Fruit fly (Drosophila melanogaster) whole organism, embryonic: ENCODE data around the gene CG6933.
A peak's percentile ranks its signal among the peaks of the same experiment; 100 is the strongest.

Experiments used
- CG10366 ChIP-seq: fragments of 200-800 bp; sonication (Bioruptor generic); IDR thresholded peaks from 2 replicates; pipeline ENCODE4 v1.3.6; 2022; ENCODE audit warnings: missing biosample characterization, missing genetic modification characterization
- CG10462 ChIP-seq: fragments of 200-800 bp; sonication (Bioruptor generic); optimal IDR thresholded peaks from 2 replicates; lab custom pipeline; 2016; ENCODE audit warnings: missing biosample characterization, missing genetic modification characterization
- CG12744 ChIP-seq: fragments of 200-800 bp; sonication (Bioruptor generic); optimal IDR thresholded peaks from 2 replicates; lab custom pipeline; 2016; ENCODE audit warnings: missing biosample characterization, missing genetic modification characterization
- CG13624 ChIP-seq: fragments of 200-800 bp; sonication (Bioruptor generic); optimal IDR thresholded peaks from 2 replicates; lab custom pipeline; 2016; ENCODE audit warnings: missing biosample characterization, missing genetic modification characterization
- CG13775 ChIP-seq: fragments of 200-800 bp; sonication (Bioruptor generic); optimal IDR thresholded peaks from 3 replicates; lab custom pipeline; 2017; ENCODE audit warnings: missing biosample characterization, mild to moderate bottlenecking, missing genetic modification characterization
- CG14050 ChIP-seq: fragments of 200-800 bp; sonication (Bioruptor generic); IDR thresholded peaks from 3 replicates; pipeline ENCODE4 v1.3.6; 2022; ENCODE audit warnings: missing biosample characterization, missing genetic modification characterization
- CG14965 ChIP-seq: fragments of 200-800 bp; sonication (Bioruptor generic); optimal IDR thresholded peaks from 2 replicates; lab custom pipeline; 2016; ENCODE audit warnings: missing biosample characterization, missing genetic modification characterization, borderline replicate concordance
- CG17385 ChIP-seq: fragments of 200-800 bp; sonication (Bioruptor generic); optimal IDR thresholded peaks from 3 replicates; lab custom pipeline; 2018; ENCODE audit warnings: missing biosample characterization, mild to moderate bottlenecking, missing genetic modification characterization
- CG17568 ChIP-seq: fragments of 200-800 bp; sonication (Bioruptor generic); optimal IDR thresholded peaks from 2 replicates; lab custom pipeline; 2018; ENCODE audit warnings: missing biosample characterization, mild to moderate bottlenecking, missing genetic modification characterization, moderate library complexity
- CG18476 ChIP-seq: fragments of 200-800 bp; sonication (Bioruptor generic); optimal IDR thresholded peaks from 2 replicates; lab custom pipeline; 2016; ENCODE audit warnings: missing biosample characterization, mild to moderate bottlenecking, missing genetic modification characterization
- CG2202 ChIP-seq: fragments of 200-800 bp; sonication (Bioruptor generic); optimal IDR thresholded peaks from 2 replicates; lab custom pipeline; 2018; ENCODE audit warnings: missing biosample characterization, mild to moderate bottlenecking, missing genetic modification characterization
- CG2889 ChIP-seq: fragments of 200-800 bp; sonication (Bioruptor generic); IDR thresholded peaks from 3 replicates; pipeline ENCODE4 v1.3.6; 2022; ENCODE audit warnings: missing biosample characterization, missing genetic modification characterization
- CG33557 ChIP-seq: fragments of 200-800 bp; sonication (Bioruptor generic); optimal IDR thresholded peaks from 2 replicates; lab custom pipeline; 2019; ENCODE audit warnings: missing biosample characterization, mild to moderate bottlenecking, missing genetic modification characterization, moderate library complexity
- CG34224 ChIP-seq: fragments of 200-800 bp; sonication (Bioruptor generic); IDR thresholded peaks from 3 replicates; pipeline ENCODE4 v1.3.6; 2022; ENCODE audit warnings: missing biosample characterization, missing genetic modification characterization; ENCODE audit not compliant: partially characterized antibody
- CG3847 ChIP-seq: fragments of 200-800 bp; sonication (Bioruptor generic); IDR thresholded peaks from 2 replicates; pipeline ENCODE4 v1.3.6; 2022; ENCODE audit warnings: missing biosample characterization, missing genetic modification characterization
- CG4707 ChIP-seq: fragments of 200-800 bp; sonication (Bioruptor generic); optimal IDR thresholded peaks from 2 replicates; lab custom pipeline; 2018; ENCODE audit warnings: missing biosample characterization, mild to moderate bottlenecking, missing genetic modification characterization, moderate library complexity
- CG6683 ChIP-seq: fragments of 200-800 bp; sonication (Bioruptor generic); optimal IDR thresholded peaks from 2 replicates; lab custom pipeline; 2017; ENCODE audit warnings: missing biosample characterization, mild to moderate bottlenecking, missing genetic modification characterization, missing genetic modification reagents
- CG6689 ChIP-seq: fragments of 200-800 bp; sonication (Bioruptor generic); IDR thresholded peaks from 2 replicates; pipeline ENCODE4 v1.3.6; 2022; ENCODE audit warnings: missing biosample characterization, missing genetic modification characterization
- CG7963 ChIP-seq: fragments of 200-800 bp; sonication (Bioruptor generic); IDR thresholded peaks from 3 replicates; pipeline ENCODE4 v1.3.6; 2022; ENCODE audit warnings: missing biosample characterization, missing genetic modification characterization; ENCODE audit not compliant: partially characterized antibody
- CHES-1-like ChIP-seq: fragments of 200-800 bp; sonication (Bioruptor generic); optimal IDR thresholded peaks from 2 replicates; lab custom pipeline; 2016; ENCODE audit warnings: missing biosample characterization, missing genetic modification characterization
- Deaf1 ChIP-seq: fragments of 200-800 bp; optimal IDR thresholded peaks from 3 replicates; lab custom pipeline; 2019; ENCODE audit warnings: missing biosample characterization, mild to moderate bottlenecking, missing genetic modification characterization, moderate library complexity
- Dfd ChIP-seq, 2 experiments: fragments of >200 bp; optimal IDR thresholded peaks; 2 replicates each; lab custom pipeline; 2017; ENCODE audit warnings: missing biosample characterization in 2 of 2, missing genetic modification characterization in 2 of 2
- Dip3 ChIP-seq: fragments of 200-800 bp; sonication (Bioruptor generic); optimal IDR thresholded peaks from 3 replicates; lab custom pipeline; 2016; ENCODE audit warnings: missing biosample characterization, missing genetic modification characterization
- Dp ChIP-seq: fragments of 200-800 bp; sonication (Bioruptor generic); optimal IDR thresholded peaks from 2 replicates; lab custom pipeline; 2018; ENCODE audit warnings: missing biosample characterization, mild to moderate bottlenecking, missing genetic modification characterization, moderate library complexity
- ERR ChIP-seq: fragments of 200-800 bp; sonication (Bioruptor generic); optimal IDR thresholded peaks from 2 replicates; lab custom pipeline; 2016; ENCODE audit warnings: missing biosample characterization, missing genetic modification characterization
- Gsc ChIP-seq: fragments of 200-800 bp; sonication (Bioruptor generic); IDR thresholded peaks from 2 replicates; pipeline ENCODE4 v1.3.6; 2022; ENCODE audit warnings: missing biosample characterization, missing genetic modification characterization
- Hr3 ChIP-seq: fragments of 200-800 bp; sonication (Bioruptor generic); optimal IDR thresholded peaks from 3 replicates; lab custom pipeline; 2016; ENCODE audit warnings: missing biosample characterization, missing genetic modification characterization
- Jarid2 ChIP-seq: fragments of 200-800 bp; sonication (Bioruptor generic); optimal IDR thresholded peaks from 3 replicates; lab custom pipeline; 2017; ENCODE audit warnings: mild to moderate bottlenecking, missing biosample characterization, missing genetic modification reagents, missing genetic modification characterization
- MBD-R2 ChIP-seq: fragments of 200-800 bp; sonication (Bioruptor generic); IDR thresholded peaks from 2 replicates; pipeline ENCODE4 v1.3.6; 2022; ENCODE audit warnings: missing biosample characterization, missing genetic modification characterization
- Meics ChIP-seq: fragments of 200-800 bp; sonication (Bioruptor generic); optimal IDR thresholded peaks from 2 replicates; lab custom pipeline; 2017; ENCODE audit warnings: missing biosample characterization, mild to moderate bottlenecking, missing genetic modification characterization
- Myb ChIP-seq: fragments of 200-800 bp; sonication (Bioruptor generic); optimal IDR thresholded peaks from 2 replicates; lab custom pipeline; 2016; ENCODE audit warnings: missing biosample characterization, missing genetic modification characterization
- Oli ChIP-seq: fragments of 200-800 bp; sonication (Bioruptor generic); optimal IDR thresholded peaks from 2 replicates; lab custom pipeline; 2018; ENCODE audit warnings: missing biosample characterization, mild to moderate bottlenecking, missing genetic modification characterization, moderate library complexity
- Optix ChIP-seq: fragments of 200-800 bp; sonication (Bioruptor generic); IDR thresholded peaks from 3 replicates; pipeline ENCODE4 v1.3.6; 2022; ENCODE audit warnings: missing biosample characterization, missing genetic modification characterization
- Stat92E ChIP-seq, 3 experiments: fragments of >200 bp in 2 of 3; fragments of 200-800 bp in 1 of 3; sonication (Bioruptor generic) in 1 of 3; optimal IDR thresholded peaks; 2 replicates each; lab custom pipeline; 2017 to 2019; ENCODE audit warnings: missing biosample characterization in 3 of 3, missing genetic modification characterization in 3 of 3, mild to moderate bottlenecking in 1 of 3, moderate library complexity in 1 of 3
- btn ChIP-seq: fragments of 200-800 bp; sonication (Bioruptor generic); optimal IDR thresholded peaks from 2 replicates; lab custom pipeline; 2016; ENCODE audit warnings: missing biosample characterization, missing genetic modification characterization
- cad ChIP-seq: fragments of >200 bp; optimal IDR thresholded peaks from 2 replicates; lab custom pipeline; 2017; ENCODE audit warnings: missing biosample characterization, missing genetic modification characterization
- chif ChIP-seq, 2 experiments: fragments of 200-800 bp; sonication (Bioruptor generic); optimal IDR thresholded peaks; 3 replicates each; lab custom pipeline; 2016; ENCODE audit warnings: missing biosample characterization in 2 of 2, missing genetic modification characterization in 2 of 2
- ewg ChIP-seq: fragments of 200-800 bp; sonication (Bioruptor generic); optimal IDR thresholded peaks from 3 replicates; lab custom pipeline; 2017; ENCODE audit warnings: mild to moderate bottlenecking, missing biosample characterization, missing genetic modification reagents, missing genetic modification characterization
- fd102C ChIP-seq: fragments of 200-800 bp; sonication (Bioruptor generic); optimal IDR thresholded peaks from 2 replicates; lab custom pipeline; 2018; ENCODE audit warnings: missing biosample characterization, mild to moderate bottlenecking, missing genetic modification characterization, moderate library complexity
- gce ChIP-seq: fragments of 200-800 bp; sonication (Bioruptor generic); IDR thresholded peaks from 3 replicates; pipeline ENCODE4 v1.3.6; 2022; ENCODE audit warnings: missing biosample characterization, missing genetic modification characterization
- hkb ChIP-seq, 2 experiments: fragments of 200-800 bp in 1 of 2; fragments of >200 bp in 1 of 2; sonication (Bioruptor generic) in 1 of 2; IDR thresholded peaks in 1 of 2; optimal IDR thresholded peaks in 1 of 2; 2 replicates each; pipeline versions ENCODE4 v1.3.6 to Lab custom; 2017 to 2022; ENCODE audit warnings: missing biosample characterization in 1 of 2, missing genetic modification characterization in 1 of 2
- lmd ChIP-seq: fragments of 200-800 bp; sonication (Bioruptor generic); IDR thresholded peaks from 2 replicates; pipeline ENCODE4 v1.3.6; 2022; ENCODE audit warnings: missing biosample characterization, missing genetic modification characterization
- oc ChIP-seq: fragments of 200-800 bp; sonication (Bioruptor generic); optimal IDR thresholded peaks from 2 replicates; lab custom pipeline; 2018; ENCODE audit warnings: missing biosample characterization, mild to moderate bottlenecking, missing genetic modification characterization, moderate library complexity
- sc ChIP-seq, 3 experiments: fragments of >200 bp in 2 of 3; fragments of 200-800 bp in 1 of 3; sonication (Bioruptor generic) in 1 of 3; optimal IDR thresholded peaks; 2 replicates in 2 of 3; 3 replicates in 1 of 3; lab custom pipeline; 2017; ENCODE audit warnings: mild to moderate bottlenecking in 1 of 3, missing biosample characterization in 1 of 3, missing genetic modification characterization in 1 of 3, missing genetic modification reagents in 1 of 3
- sens ChIP-seq: fragments of 200-800 bp; sonication (Bioruptor generic); peaks from one replicate; lab custom pipeline; 2016; ENCODE audit warnings: missing biosample characterization, missing genetic modification characterization
- sim ChIP-seq: fragments of 200-800 bp; sonication (Bioruptor generic); IDR thresholded peaks from 2 replicates; pipeline ENCODE4 v1.3.6; 2022; ENCODE audit warnings: missing biosample characterization, missing genetic modification characterization
- sima ChIP-seq: fragments of 200-800 bp; sonication (Bioruptor generic); optimal IDR thresholded peaks from 2 replicates; lab custom pipeline; 2016; ENCODE audit warnings: missing biosample characterization, missing genetic modification characterization
- sisA ChIP-seq: fragments of 200-800 bp; sonication (Bioruptor generic); IDR thresholded peaks from 2 replicates; pipeline ENCODE4 v1.3.6; 2022; ENCODE audit warnings: missing biosample characterization, missing genetic modification characterization
- sna ChIP-seq: fragments of 200-800 bp; sonication (Bioruptor generic); IDR thresholded peaks from 2 replicates; pipeline ENCODE4 v1.3.6; 2022; ENCODE audit warnings: missing biosample characterization, missing genetic modification characterization; ENCODE audit not compliant: partially characterized antibody

CG6933 gene

dm6 chr3L:20186294-20187020 is 33.8 kb downstream of the CG6933 start (continued):
- TF ChIP-seq CG4707 (peak; percentile 8), lmd (no peak), sens (GFP tag; lab: Kevin White, UChicago) (peak; percentile 43), CG34224 (GFP tag; lab: Robert Waterston, UW) (no peak), CG12744 (GFP tag; lab: Kevin White, UChicago) (no peak), Myb (GFP tag; lab: Kevin White, UChicago) (no peak), Dp (GFP tag; lab: Kevin White, UChicago) (peak; percentile 73), Jarid2 (peak; percentile 17), fd102C (GFP tag; lab: Kevin White, UChicago) (no peak), cad (GFP tag; lab: Kevin White, UChicago) (no peak), CHES-1-like (GFP tag; lab: Kevin White, UChicago) (no peak), CG17385 (GFP tag; lab: Kevin White, UChicago) (peak; percentile 40), CG7963 (GFP tag; lab: Robert Waterston, UW) (no peak), sisA (GFP tag; lab: Robert Waterston, UW) (no peak), sna (GFP tag; lab: Robert Waterston, UW) (0 out of 2 replicates have a peak, but pooled peaks have one; percentile 19), CG33557 (GFP tag; lab: Kevin White, UChicago) (peak; percentile 49), Dip3 (GFP tag; lab: Kevin White, UChicago) (no peak), CG14050 (GFP tag; lab: Robert Waterston, UW) (no peak), CG10462 (GFP tag; lab: Kevin White, UChicago) (no peak), Dfd (GFP tag; optimal IDR thresholded peaks at IDR 0.05; lab: Kevin White, UChicago) (no peak), sima (GFP tag; lab: Kevin White, UChicago) (no peak), CG2889 (GFP tag; lab: Robert Waterston, UW) (no peak), Gsc (no peak), Hr3 (GFP tag; lab: Kevin White, UChicago) (no peak), Deaf1 (tag; lab: Kevin White, UChicago) (peak; percentile 26), CG14965 (GFP tag; lab: Kevin White, UChicago) (no peak), CG3847 (GFP tag; lab: Robert Waterston, UW) (no peak), Meics (GFP tag; lab: Kevin White, UChicago) (no peak), oc (tag; lab: Kevin White, UChicago) (no peak), gce (GFP tag; lab: Robert Waterston, UW) (no peak), ERR (GFP tag; lab: Kevin White, UChicago) (no peak), sim (GFP tag; lab: Robert Waterston, UW) (no peak), hkb (optimal IDR thresholded peaks at IDR 0.05; lab: Kevin White, UChicago) (no peak), hkb (GFP tag; IDR thresholded peaks at IDR 0.05; lab: Robert Waterston, UW) (no peak), MBD-R2 (GFP tag; lab: Robert Waterston, UW) (no peak), CG10366 (GFP tag; lab: Robert Waterston, UW) (no peak), CG18476 (no peak), CG6689 (no peak), Optix (GFP tag; lab: Robert Waterston, UW) (no peak), Oli (tag; lab: Kevin White, UChicago) (peak; percentile 27), CG17568 (GFP tag; lab: Kevin White, UChicago) (no peak), CG6683 (GFP tag; lab: Kevin White, UChicago) (no peak), sc (optimal IDR thresholded peaks at IDR 0.05; lab: Kevin White, UChicago) (no peak), sc (GFP tag; optimal IDR thresholded peaks at IDR 0.05; lab: Kevin White, UChicago) (peak; percentile 40), ewg (GFP tag; lab: Kevin White, UChicago) (peak; percentile 44), CG2202 (tag; lab: Kevin White, UChicago) (no peak), chif (GFP tag; optimal IDR thresholded peaks at IDR 0.05; lab: Kevin White, UChicago) (no peak), btn (no peak), CG13775 (GFP tag; lab: Kevin White, UChicago) (peak; percentile 37), CG13624 (GFP tag; lab: Kevin White, UChicago) (no peak), Stat92E (GFP tag; optimal IDR thresholded peaks at IDR 0.05; lab: Kevin White, UChicago) (peak in 1 of 3 experiments; percentile 50)
